Worm (Caenorhabditis elegans) whole organism, late embryonic: ENCODE data around the gene ceh-84.
"Not testable (repeated sequence)": the region's sequence is repeated elsewhere in the genome, so short reads cannot be mapped to it uniquely, and the experiment has no call there.

Experiments used
- K09A11.1 ChIP-seq: sonication (generic microtip); optimal IDR thresholded peaks from 2 replicates; lab custom pipeline; 2017; ENCODE audit warnings: antibody characterized with exemption, mild to moderate bottlenecking, missing genetic modification characterization, missing compliant biosample characterization; ENCODE audit not compliant: insufficient read depth
- Y22D7AL.16 ChIP-seq: sonication (generic microtip); optimal IDR thresholded peaks from 2 replicates; lab custom pipeline; 2016; ENCODE audit warnings: missing genetic modification characterization, missing compliant biosample characterization
- ahr-1 ChIP-seq: sonication (generic microtip); optimal IDR thresholded peaks from 2 replicates; lab custom pipeline; 2016; ENCODE audit warnings: missing genetic modification characterization, missing compliant biosample characterization
- ceh-14 ChIP-seq: sonication (generic microtip); optimal IDR thresholded peaks from 2 replicates; lab custom pipeline; 2016; ENCODE audit warnings: missing genotype, missing genetic modification characterization, missing compliant biosample characterization
- ceh-19 ChIP-seq: fragments of 200-800 bp; sonication (Bioruptor generic); optimal IDR thresholded peaks from 2 replicates; lab custom pipeline; 2018; ENCODE audit warnings: mild to moderate bottlenecking, missing genetic modification characterization, missing compliant biosample characterization
- ceh-2 ChIP-seq: sonication (generic microtip); optimal IDR thresholded peaks from 2 replicates; lab custom pipeline; 2016; ENCODE audit warnings: missing genotype, missing genetic modification characterization, missing compliant biosample characterization
- ceh-22 ChIP-seq: sonication (generic microtip); optimal IDR thresholded peaks from 2 replicates; lab custom pipeline; 2017; ENCODE audit warnings: missing biosample characterization, missing genetic modification characterization
- ceh-24 ChIP-seq: sonication (generic microtip); optimal IDR thresholded peaks from 2 replicates; lab custom pipeline; 2016; ENCODE audit warnings: mild to moderate bottlenecking, missing genetic modification characterization, missing compliant biosample characterization
- ceh-34 ChIP-seq: sonication (generic microtip); optimal IDR thresholded peaks from 2 replicates; lab custom pipeline; 2016; ENCODE audit warnings: mild to moderate bottlenecking, missing genetic modification characterization, missing compliant biosample characterization
- ceh-45 ChIP-seq: fragments of 200-800 bp; sonication (Bioruptor generic); IDR thresholded peaks from 2 replicates; pipeline ENCODE4 v1.3.6; 2022; ENCODE audit warnings: missing genetic modification reagents, missing genetic modification characterization, missing compliant biosample characterization
- ceh-48 ChIP-seq: sonication (generic microtip); optimal IDR thresholded peaks from 2 replicates; lab custom pipeline; 2016; ENCODE audit warnings: missing genetic modification characterization, inconsistent platforms, missing compliant biosample characterization
- elt-2 ChIP-seq: sonication (generic microtip); optimal IDR thresholded peaks from 2 replicates; lab custom pipeline; 2016; ENCODE audit warnings: missing genetic modification reagents, missing genetic modification characterization, missing compliant biosample characterization
- ets-4 ChIP-seq: sonication (generic microtip); optimal IDR thresholded peaks from 2 replicates; lab custom pipeline; 2016; ENCODE audit warnings: missing genetic modification characterization, missing compliant biosample characterization
- fax-1 ChIP-seq: sonication (generic microtip); optimal IDR thresholded peaks from 2 replicates; lab custom pipeline; 2016; ENCODE audit warnings: missing genotype, missing genetic modification characterization, missing compliant biosample characterization
- fkh-6 ChIP-seq: sonication (generic microtip); optimal IDR thresholded peaks from 2 replicates; lab custom pipeline; 2016; ENCODE audit warnings: missing genetic modification characterization, missing compliant biosample characterization
- hlh-13 ChIP-seq: fragments of 200-800 bp; sonication (Bioruptor generic); optimal IDR thresholded peaks from 2 replicates; lab custom pipeline; 2018; ENCODE audit warnings: mild to moderate bottlenecking, missing genetic modification characterization, missing compliant biosample characterization
- hlh-30 ChIP-seq: sonication (generic microtip); optimal IDR thresholded peaks from 2 replicates; lab custom pipeline; 2017; ENCODE audit warnings: antibody characterized with exemption, missing genetic modification characterization, missing compliant biosample characterization; ENCODE audit not compliant: insufficient read depth
- hlh-6 ChIP-seq: sonication (generic microtip); optimal IDR thresholded peaks from 2 replicates; lab custom pipeline; 2016; ENCODE audit warnings: missing genotype, missing genetic modification characterization, missing compliant biosample characterization
- hlh-8 ChIP-seq: sonication (generic microtip); optimal IDR thresholded peaks from 2 replicates; lab custom pipeline; 2016; ENCODE audit warnings: missing genotype, missing genetic modification characterization, missing compliant biosample characterization
- nfya-1 ChIP-seq: sonication (generic microtip); optimal IDR thresholded peaks from 2 replicates; lab custom pipeline; 2017; ENCODE audit warnings: missing genetic modification characterization, mild to moderate bottlenecking, missing compliant biosample characterization, antibody characterized with exemption, moderate library complexity
- nhr-11 ChIP-seq: fragments of 150-350 bp; optimal IDR thresholded peaks from 2 replicates; lab custom pipeline; 2014; ENCODE audit warnings: missing biosample characterization, missing genetic modification characterization
- npax-4 ChIP-seq: sonication (generic microtip); optimal IDR thresholded peaks from 2 replicates; lab custom pipeline; 2016; ENCODE audit warnings: missing genetic modification characterization, missing compliant biosample characterization
- odd-2 ChIP-seq: sonication (generic microtip); optimal IDR thresholded peaks from 2 replicates; lab custom pipeline; 2017; ENCODE audit warnings: antibody characterized with exemption, mild to moderate bottlenecking, missing genetic modification characterization, missing compliant biosample characterization
- pat-9 ChIP-seq: fragments of 200-800 bp; sonication (Bioruptor generic); optimal IDR thresholded peaks from 2 replicates; lab custom pipeline; 2018; ENCODE audit warnings: mild to moderate bottlenecking, missing genetic modification characterization, moderate library complexity, missing compliant biosample characterization
- pros-1 ChIP-seq: fragments of 150-350 bp; optimal IDR thresholded peaks from 2 replicates; lab custom pipeline; 2014; ENCODE audit warnings: missing biosample characterization, missing genetic modification reagents, missing genetic modification characterization
- tbx-2 ChIP-seq: sonication (generic microtip); optimal IDR thresholded peaks from 2 replicates; lab custom pipeline; 2016; ENCODE audit warnings: missing genetic modification characterization, missing compliant biosample characterization
- ttx-3 ChIP-seq: sonication (generic microtip); optimal IDR thresholded peaks from 2 replicates; lab custom pipeline; 2016; ENCODE audit warnings: missing genetic modification reagents, missing genetic modification characterization, missing compliant biosample characterization

ceh-84 gene

DNA sequence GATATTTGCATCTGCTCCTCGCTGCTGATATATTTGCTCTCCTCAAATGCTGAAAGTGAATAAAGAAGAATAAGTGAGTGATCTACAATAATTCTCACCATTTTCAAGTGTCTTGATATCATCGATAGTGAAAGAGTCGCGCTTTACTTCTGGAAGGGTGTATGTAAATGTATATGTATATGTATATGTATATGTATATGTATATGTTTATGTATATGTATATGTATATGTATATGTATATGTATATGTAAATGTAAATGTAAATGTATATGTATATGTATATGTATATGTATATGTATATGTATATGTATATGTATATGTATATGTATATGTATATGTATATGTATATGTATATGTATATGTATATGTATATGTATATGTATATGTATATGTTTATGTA lies at the start of gene ceh-84:
ceh-84 (minus strand) TSS at position 101 of the 400 bp plus-strand sequence.
- not testable (repeated sequence) for TF ChIP-seq K09A11.1, Y22D7AL.16, ets-4 (tag; lab: Kevin White, UChicago)

DNA sequence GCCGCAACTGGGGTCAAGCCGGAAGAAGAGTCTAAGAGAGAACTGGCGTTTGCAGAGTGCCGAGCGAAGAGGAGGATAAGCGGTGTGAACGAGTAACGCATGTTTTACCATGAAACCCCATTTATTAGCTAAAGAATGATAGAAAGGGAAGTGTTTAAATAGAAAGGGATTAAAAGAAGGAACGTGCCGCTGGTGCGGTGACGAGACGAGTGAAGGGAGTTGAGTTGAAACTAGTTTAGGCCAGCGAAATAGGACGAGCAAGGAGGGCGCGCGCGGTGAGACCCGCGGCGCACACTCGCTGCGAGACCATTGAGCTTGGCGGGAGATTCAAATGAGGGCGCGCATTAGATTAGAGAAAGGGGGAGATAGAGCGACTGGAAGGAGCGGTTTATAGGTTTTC lies 45.9 kb upstream of the ceh-84 start, which contains the start of gene math-1:
math-1 (minus strand) TSS at position 101 of the 400 bp plus-strand sequence.
- TF ChIP-seq hlh-8 (tag; lab: Kevin White, UChicago); ceh-22; elt-2: not testable (repeated sequence)
- TF ChIP-seq, all 69 proteins: peak for 0; not testable (repeated sequence) for 69

DNA sequence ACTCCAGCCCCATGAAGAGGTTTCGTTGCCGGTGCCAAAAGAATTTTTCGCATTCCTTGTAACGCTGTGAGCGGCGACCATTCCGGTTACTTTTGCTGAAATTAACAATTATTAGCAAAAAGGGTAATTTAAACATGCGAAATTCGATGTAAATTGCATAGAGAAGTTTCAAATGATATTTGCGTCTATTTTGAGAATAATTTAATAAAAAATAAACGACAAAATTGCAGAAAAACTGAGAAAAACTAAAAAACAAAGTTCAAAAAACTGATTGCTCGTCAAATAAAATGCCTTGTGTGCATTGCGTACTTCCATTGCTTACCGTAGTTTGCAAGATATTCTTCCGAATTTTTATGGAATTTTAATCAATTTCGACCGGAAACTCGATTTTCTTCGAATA lies 44.9 kb upstream of the ceh-84 start, which contains the start of gene bath-24:
bath-24 (minus strand) TSS at position 101 of the 400 bp plus-strand sequence.
- no peak for TF ChIP-seq pros-1 (tag; lab: Kevin White, UChicago)
- TF ChIP-seq fkh-6, result no peak
- TF ChIP-seq ceh-34 (tag; lab: Kevin White, UChicago), result no peak

DNA sequence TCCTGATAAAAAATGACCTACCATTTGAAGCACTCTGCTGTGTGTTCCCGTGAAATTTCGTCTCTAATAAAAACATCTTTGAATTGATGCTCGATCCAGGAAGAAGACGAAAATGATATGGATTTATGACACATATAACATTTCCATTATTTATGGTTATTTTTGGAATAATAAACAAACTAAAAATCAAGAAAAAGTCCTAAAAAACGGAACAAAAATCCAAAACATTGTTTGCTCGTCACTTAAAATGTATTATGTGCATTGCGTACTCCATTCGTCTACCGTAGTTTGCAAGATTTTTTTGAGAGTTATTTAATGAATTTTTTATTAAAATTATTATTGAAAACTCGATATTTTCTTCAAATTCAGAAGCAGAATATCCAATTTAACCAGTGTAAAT lies 41.8 kb upstream of the ceh-84 start, which contains the start of gene bath-20:
bath-20 (minus strand) TSS at position 101 of the 400 bp plus-strand sequence.
- TF ChIP-seq ahr-1, result no peak
- no peak for TF ChIP-seq ceh-19 (GFP tag; lab: Kevin White, UChicago)
- TF ChIP-seq ttx-3 (tag; lab: Kevin White, UChicago), result no peak
- TF ChIP-seq, all 69 proteins: peak for 0

DNA sequence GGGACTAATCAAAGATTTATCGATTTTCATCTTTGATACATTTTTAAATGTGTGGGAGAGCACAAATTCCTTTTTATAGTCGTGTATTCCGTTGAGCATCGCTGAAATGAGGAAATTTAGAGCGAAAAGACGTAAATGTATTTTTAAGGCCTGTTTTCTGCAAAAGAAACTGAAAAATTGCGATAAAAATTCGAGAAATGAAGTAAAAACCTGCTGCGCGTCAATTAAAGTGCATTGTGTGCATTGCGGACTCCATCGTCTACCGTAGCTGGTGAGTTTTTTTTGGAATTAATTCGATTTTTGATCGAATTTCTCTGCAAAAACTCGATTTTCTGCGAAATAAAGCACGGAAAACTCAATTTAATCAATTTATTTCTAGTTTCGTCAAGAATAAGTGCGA lies 38.7 kb upstream of the ceh-84 start, which contains the start of gene bath-19:
bath-19 (minus strand) TSS at position 101 of the 400 bp plus-strand sequence.
- TF ChIP-seq nfya-1 (no peak), fax-1 (no peak), ceh-14 (tag; lab: Kevin White, UChicago) (no peak), hlh-13 (GFP tag; lab: Kevin White, UChicago) (no peak), odd-2 (no peak), fkh-6 (no peak), elt-2 (no peak), nhr-11 (tag; lab: Kevin White, UChicago) (no peak), Y22D7AL.16 (tag; lab: Kevin White, UChicago) (no peak), npax-4 (tag; lab: Kevin White, UChicago) (no peak), hlh-30 (tag; lab: Kevin White, UChicago) (no peak), ceh-45 (GFP tag; lab: Robert Waterston, UW) (no peak)

DNA sequence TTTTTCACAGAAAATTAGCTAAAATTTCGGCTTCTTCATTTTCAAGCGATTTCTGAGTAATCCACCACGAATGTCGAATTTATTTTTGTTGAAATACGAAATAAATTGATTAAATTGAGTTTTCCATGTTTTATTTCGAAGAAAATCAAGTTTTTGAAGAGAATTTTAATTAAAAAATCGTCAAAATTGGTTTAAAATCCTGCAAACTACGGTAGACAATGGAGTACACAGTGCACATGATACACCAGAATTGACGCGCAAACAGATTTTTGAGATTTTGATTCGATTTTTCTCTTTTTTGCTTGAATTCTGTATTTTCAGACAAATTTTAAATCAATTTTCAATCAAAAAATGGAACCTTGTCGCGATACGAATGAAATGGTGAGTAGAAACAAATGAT lies 32.7 kb upstream of the ceh-84 start, which contains the start of gene F59H6.14:
F59H6.14 (plus strand) TSS at position 301 of the 400 bp plus-strand sequence.
- TF ChIP-seq tbx-2 (no peak), ceh-19 (GFP tag; lab: Kevin White, UChicago) (no peak), ceh-48 (tag; lab: Kevin White, UChicago) (no peak), pros-1 (tag; lab: Kevin White, UChicago) (no peak), ceh-24 (no peak)

DNA sequence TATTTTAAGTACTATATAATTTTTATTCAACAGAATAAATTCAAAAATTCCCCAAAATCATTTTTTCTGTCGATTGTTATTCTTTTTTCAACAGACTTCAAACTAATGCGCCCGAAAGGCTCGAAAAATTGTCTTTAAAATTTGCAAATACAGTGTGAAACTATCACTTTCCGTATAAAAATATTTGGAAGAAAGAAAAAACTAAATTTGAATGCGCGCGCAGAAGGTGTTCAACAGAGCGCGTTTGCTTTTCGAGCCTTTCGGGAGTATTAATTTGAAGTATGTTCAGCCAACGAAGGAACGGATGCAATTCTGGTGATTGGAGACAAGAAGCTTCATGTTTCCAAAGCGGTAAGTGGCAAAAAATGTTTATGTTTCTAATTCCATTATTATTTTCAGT lies 31.7 kb upstream of the ceh-84 start, which contains the start of gene btb-4:
btb-4 (plus strand) TSS at position 35 of the 400 bp plus-strand sequence.
- not testable (repeated sequence) for TF ChIP-seq ceh-2, pat-9, hlh-6 (tag; lab: Kevin White, UChicago)
